Worm (Caenorhabditis elegans) whole organism, L1 larva: ENCODE results near the gene T12G3.6.

ENCODE experiments used
- C34B4.2 ChIP-seq: sonication (generic microtip); optimal IDR thresholded peaks from 2 replicates; lab custom pipeline; 2017; ENCODE audit warnings: mild to moderate bottlenecking, missing genetic modification characterization, missing compliant biosample characterization
- dpl-1 ChIP-seq, 3 experiments: fragments of 150-350 bp in 2 of 3; sonication (generic microtip) in 1 of 3; optimal IDR thresholded peaks; 2 replicates each; lab custom pipeline; 2014 to 2017; ENCODE audit warnings: missing biosample characterization in 3 of 3, missing genetic modification characterization in 3 of 3, missing genetic modification reagents in 3 of 3
- egl-27 ChIP-seq, 2 experiments: fragments of 150-350 bp in 1 of 2; sonication (generic microtip); optimal IDR thresholded peaks; 3 replicates each; lab custom pipeline; 2017 to 2018; ENCODE audit warnings: missing biosample characterization in 2 of 2, missing genetic modification characterization in 2 of 2, missing genetic modification reagents in 2 of 2
- lin-14 ChIP-seq: fragments of 200-800 bp; sonication (Bioruptor generic); optimal IDR thresholded peaks from 2 replicates; lab custom pipeline; 2018; ENCODE audit warnings: mild to moderate bottlenecking, missing genetic modification characterization, moderate library complexity, missing compliant biosample characterization
- lsy-2 ChIP-seq, 2 experiments: fragments of 150-350 bp; optimal IDR thresholded peaks; 2 replicates each; lab custom pipeline; 2014; ENCODE audit warnings: missing biosample characterization in 2 of 2, missing genetic modification characterization in 2 of 2
- nhr-237 ChIP-seq: fragments of 150-350 bp; optimal IDR thresholded peaks from 2 replicates; lab custom pipeline; 2014; ENCODE audit warnings: missing biosample characterization, missing genetic modification characterization
- nhr-90 ChIP-seq: sonication (generic microtip); optimal IDR thresholded peaks from 2 replicates; lab custom pipeline; 2016; ENCODE audit warnings: mild to moderate bottlenecking, missing genetic modification characterization, missing compliant biosample characterization; ENCODE audit not compliant: poor library complexity
- sox-4 ChIP-seq: sonication (generic microtip); optimal IDR thresholded peaks from 2 replicates; lab custom pipeline; 2016; ENCODE audit warnings: missing genetic modification characterization, missing compliant biosample characterization
- unc-98 ChIP-seq: fragments of 200-800 bp; sonication (Bioruptor generic); IDR thresholded peaks from 2 replicates; pipeline ENCODE4 v1.3.6; 2022; ENCODE audit warnings: missing genetic modification characterization, missing compliant biosample characterization
- zag-1 ChIP-seq: fragments of 150-350 bp; optimal IDR thresholded peaks from 2 replicates; lab custom pipeline; 2014; ENCODE audit warnings: missing biosample characterization, missing genetic modification characterization

DNA sequence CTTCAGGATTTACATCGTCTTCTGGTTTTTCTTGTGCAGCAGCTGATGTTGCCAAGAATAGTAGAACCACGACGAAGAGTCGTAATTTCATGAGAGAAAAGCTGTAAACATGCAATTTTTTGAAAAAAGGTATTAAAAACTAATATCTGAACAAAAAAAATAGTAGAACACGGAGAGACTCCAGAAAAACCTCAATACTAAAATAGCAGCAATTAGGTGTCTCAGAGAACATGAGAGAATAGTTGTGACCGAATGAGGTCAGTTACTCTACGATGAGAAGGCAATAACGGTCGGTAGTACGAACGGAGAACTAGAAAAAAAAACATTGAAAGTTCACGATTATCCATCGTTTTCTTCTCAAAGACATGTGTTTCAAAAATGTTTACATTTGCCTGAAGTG lies 2.0 kb downstream of the T12G3.6 start, which contains the start of gene tgn-38:
- no peak for TF ChIP-seq sox-4 (tag; lab: Kevin White, UChicago)
- TF ChIP-seq unc-98 (GFP tag; lab: Robert Waterston, UW): no peak
- TF ChIP-seq nhr-90 (tag; lab: Kevin White, UChicago): no peak
- no peak for TF ChIP-seq zag-1 (tag; lab: Kevin White, UChicago)
- TF ChIP-seq egl-27 (tag; optimal IDR thresholded peaks at IDR 0.05; lab: Kevin White, UChicago): no peak
- no peak for TF ChIP-seq lin-14 (GFP tag; lab: Kevin White, UChicago)
- TF ChIP-seq nhr-237 (tag; lab: Kevin White, UChicago): no peak
- TF ChIP-seq lsy-2 (tag; optimal IDR thresholded peaks at IDR 0.05; lab: Kevin White, UChicago): no peak
- TF ChIP-seq dpl-1 (GFP tag; optimal IDR thresholded peaks at IDR 0.05; lab: Kevin White, UChicago): no peak
- no peak for TF ChIP-seq C34B4.2 (tag; lab: Kevin White, UChicago)
